Worm (Caenorhabditis elegans) whole organism, L2 larva: ENCODE results near the gene C09B8.4.

ENCODE experiments used
- ZK546.5 ChIP-seq: sonication (generic microtip); optimal IDR thresholded peaks from 2 replicates; lab custom pipeline; 2017; ENCODE audit warnings: missing biosample characterization, missing genetic modification characterization
- ama-1 ChIP-seq: fragments of 150-350 bp; optimal IDR thresholded peaks from 2 replicates; lab custom pipeline; 2018; ENCODE audit warnings: inconsistent platforms
- blmp-1 ChIP-seq: sonication (generic microtip); optimal IDR thresholded peaks from 2 replicates; lab custom pipeline; 2017; ENCODE audit warnings: missing genetic modification characterization, mild to moderate bottlenecking, missing compliant biosample characterization, antibody characterized with exemption, moderate library complexity; ENCODE audit not compliant: insufficient read depth
- ceh-16 ChIP-seq: fragments of 150-350 bp; optimal IDR thresholded peaks from 2 replicates; lab custom pipeline; 2014; ENCODE audit warnings: missing biosample characterization, missing genetic modification characterization
- elt-3 ChIP-seq: sonication (generic microtip); optimal IDR thresholded peaks from 2 replicates; lab custom pipeline; 2017; ENCODE audit warnings: missing biosample characterization, missing genetic modification characterization
- fos-1 ChIP-seq: fragments of 150-350 bp; optimal IDR thresholded peaks from 2 replicates; lab custom pipeline; 2014; ENCODE audit warnings: missing biosample characterization, missing genetic modification characterization
- lsy-2 ChIP-seq, 2 experiments: fragments of 150-350 bp in 1 of 2; sonication (generic microtip) in 1 of 2; optimal IDR thresholded peaks; 2 replicates each; lab custom pipeline; 2014 to 2017; ENCODE audit warnings: missing biosample characterization in 2 of 2, missing genetic modification characterization in 2 of 2
- mdl-1 ChIP-seq, 2 experiments: fragments of 150-350 bp in 1 of 2; sonication (generic microtip) in 1 of 2; optimal IDR thresholded peaks; 2 replicates each; lab custom pipeline; 2017; ENCODE audit warnings: missing biosample characterization in 2 of 2, missing genetic modification characterization in 2 of 2
- nhr-237 ChIP-seq: fragments of 150-350 bp; optimal IDR thresholded peaks from 2 replicates; lab custom pipeline; 2014; ENCODE audit warnings: missing biosample characterization, missing genetic modification characterization
- peb-1 ChIP-seq: fragments of 150-350 bp; optimal IDR thresholded peaks from 2 replicates; lab custom pipeline; 2014; ENCODE audit warnings: missing biosample characterization, missing genetic modification characterization
- snpc-4 ChIP-seq: fragments of 150-350 bp; optimal IDR thresholded peaks from 2 replicates; lab custom pipeline; 2014; ENCODE audit warnings: missing biosample characterization, missing genetic modification characterization
- zag-1 ChIP-seq: fragments of 150-350 bp; optimal IDR thresholded peaks from 2 replicates; lab custom pipeline; 2014; ENCODE audit warnings: missing biosample characterization, missing genetic modification characterization
- ztf-11 ChIP-seq: sonication (generic microtip); optimal IDR thresholded peaks from 2 replicates; lab custom pipeline; 2017; ENCODE audit warnings: missing biosample characterization, missing genetic modification characterization

- no peak for TF ChIP-seq ztf-11 (tag; lab: Kevin White, UChicago)
- peak in 1 of 2 experiments; percentile 27 for TF ChIP-seq lsy-2 (tag; optimal IDR thresholded peaks at IDR 0.05; lab: Kevin White, UChicago)
- no peak for TF ChIP-seq ceh-16 (tag; lab: Kevin White, UChicago)
- no peak for TF ChIP-seq elt-3 (tag; lab: Kevin White, UChicago)
- no peak for TF ChIP-seq zag-1 (tag; lab: Kevin White, UChicago)
- no peak for TF ChIP-seq ZK546.5 (tag; lab: Kevin White, UChicago)
- TF ChIP-seq ama-1 (lab: Kevin White, UChicago), result no peak
- TF ChIP-seq fos-1 (tag; lab: Kevin White, UChicago), result no peak
- TF ChIP-seq peb-1 (tag; lab: Kevin White, UChicago), result no peak
- no peak for TF ChIP-seq mdl-1 (tag; optimal IDR thresholded peaks at IDR 0.05; lab: Kevin White, UChicago)
- TF ChIP-seq snpc-4 (tag; lab: Kevin White, UChicago), result no peak
- TF ChIP-seq nhr-237, result no peak
- no peak for TF ChIP-seq blmp-1
Observed at ce11 chrX:6040435-6041093, 20.8 kb upstream of the C09B8.4 start.
